Fruit fly (Drosophila melanogaster): ENCODE measurements around the gene CG17264.

The CG17264 gene

DNA sequence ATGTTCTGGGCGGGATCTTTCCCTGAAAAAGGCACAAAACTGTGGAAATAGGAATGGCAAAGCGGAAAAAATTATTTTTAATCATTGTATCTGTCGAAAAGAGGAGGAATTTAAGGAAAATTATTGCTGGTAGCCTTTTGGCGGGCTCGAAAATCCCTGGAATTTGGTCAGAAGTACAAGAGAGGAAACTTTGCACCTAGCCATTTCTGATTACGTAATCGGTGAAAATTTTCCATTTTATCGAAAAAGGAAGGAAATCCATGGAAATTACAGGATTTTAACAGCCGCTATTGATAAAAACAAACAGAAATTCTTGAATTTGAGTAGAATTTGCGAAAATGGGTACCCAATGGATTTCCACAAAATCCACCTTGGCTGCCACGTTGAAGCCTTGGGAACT, 31.5 kb upstream of the CG17264 start:
- TF ChIP-seq CG13204 (GFP tag; optimal IDR thresholded peaks at IDR 0.05) (no peak), Ets98B (GFP tag; IDR thresholded peaks at IDR 0.05) (no peak), CG14655 (GFP tag; optimal IDR thresholded peaks at IDR 0.05) (no peak), CG9948 (tag; optimal IDR thresholded peaks at IDR 0.05) (no peak), Pif1A (GFP tag; optimal IDR thresholded peaks at IDR 0.05) (no peak), gl (tag; optimal IDR thresholded peaks at IDR 0.05) (no peak), CG4496 (GFP tag; IDR thresholded peaks at IDR 0.05) (no peak), CG32121 (GFP tag; IDR thresholded peaks at IDR 0.05) (no peak), CG17806 (tag; optimal IDR thresholded peaks at IDR 0.05) (no peak), CG15710 (tag; optimal IDR thresholded peaks at IDR 0.05) (no peak)

DNA sequence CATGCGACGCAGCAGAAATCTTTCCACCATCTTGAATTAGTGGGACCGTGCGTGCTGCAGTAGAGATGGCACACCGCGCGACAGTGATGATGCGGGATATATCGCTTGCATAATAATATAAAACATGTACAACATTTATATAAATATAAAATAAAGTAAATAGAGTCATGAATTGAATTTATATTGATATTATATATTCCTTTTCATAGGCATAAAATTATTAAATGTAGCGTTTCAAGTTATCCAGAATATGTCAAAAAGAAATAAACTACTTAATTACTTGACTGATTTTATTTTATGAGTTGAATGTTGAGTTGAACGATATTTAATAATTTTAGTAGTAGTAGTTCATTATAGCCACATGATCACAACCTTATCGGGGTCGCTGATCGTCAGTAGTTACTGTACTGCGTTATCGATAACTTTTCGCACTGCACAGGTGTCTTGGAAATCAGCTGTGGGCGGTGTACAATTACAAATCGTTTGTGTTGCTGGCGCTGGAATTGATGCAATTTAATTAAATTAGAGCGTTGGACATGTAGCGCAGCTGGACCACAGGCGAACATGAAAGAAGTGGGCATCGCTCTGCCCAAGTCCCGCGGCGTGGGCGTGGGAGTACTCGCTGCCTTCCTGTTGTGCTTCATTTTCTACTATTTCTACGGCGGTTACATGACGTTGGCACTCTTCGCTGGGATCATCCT, 30.5 kb upstream of the CG17264 start, which contains the start of the genes Chd1 and Bem46:
Gene Chd1, minus strand, starts transcription at position 43 of the 701 bp plus-strand sequence.
Gene Bem46, plus strand, starts transcription at position 436 of the 701 bp plus-strand sequence.
- TF ChIP-seq CG34367 (tag; optimal IDR thresholded peaks at IDR 0.05) (peak; percentile 72), Ets98B (GFP tag; IDR thresholded peaks at IDR 0.05) (peak; percentile 64; the same call in 1 of the 2 replicates), Pif1A (GFP tag; optimal IDR thresholded peaks at IDR 0.05) (no peak), rn (GFP tag; IDR thresholded peaks at IDR 0.05) (peak; percentile 55; the same call in 1 of the 2 replicates), CG9948 (tag; optimal IDR thresholded peaks at IDR 0.05) (peak; percentile 84), gl (tag; optimal IDR thresholded peaks at IDR 0.05) (peak; percentile 34), CG8301 (tag; optimal IDR thresholded peaks at IDR 0.05) (no peak), CG12605 (GFP tag; IDR thresholded peaks at IDR 0.05) (peak; percentile 71), Snoo (tag; optimal IDR thresholded peaks at IDR 0.05) (peak; percentile 79), fd96Ca (GFP tag; IDR thresholded peaks at IDR 0.05) (peak; percentile 77), D1 (tag; optimal IDR thresholded peaks at IDR 0.05) (no peak), CG32121 (GFP tag; IDR thresholded peaks at IDR 0.05) (peak; percentile 76), CG15710 (tag; optimal IDR thresholded peaks at IDR 0.05) (peak; percentile 80), CG10348 (GFP tag; IDR thresholded peaks at IDR 0.05) (no peak), EcR (GFP tag; optimal IDR thresholded peaks at IDR 0.05) (no peak), CG8159 (tag; optimal IDR thresholded peaks at IDR 0.05) (peak; percentile 85), CG4496 (GFP tag; IDR thresholded peaks at IDR 0.05) (peak; percentile 90), CG13204 (GFP tag; optimal IDR thresholded peaks at IDR 0.05) (no peak), Pif1B (GFP tag; optimal IDR thresholded peaks at IDR 0.05) (no peak), CG14655 (GFP tag; optimal IDR thresholded peaks at IDR 0.05) (no peak), CG17806 (tag; optimal IDR thresholded peaks at IDR 0.05) (peak; percentile 75)

dm6 chr2L:2992664-2993174, 25.6 kb upstream of the CG17264 start, which contains the start of the genes okr and CG3558:
TSS of gene okr (minus strand) at chr2L:2992759.
TSS of gene CG3558 (plus strand) at chr2L:2992870.
- TF ChIP-seq CG8159 (tag; optimal IDR thresholded peaks at IDR 0.05) = no peak
- TF ChIP-seq CG34367 (tag; optimal IDR thresholded peaks at IDR 0.05) = no peak
- TF ChIP-seq Pif1B (GFP tag; optimal IDR thresholded peaks at IDR 0.05) = no peak
- TF ChIP-seq CG14655 (GFP tag; optimal IDR thresholded peaks at IDR 0.05) = no peak
- no peak for TF ChIP-seq EcR (GFP tag; optimal IDR thresholded peaks at IDR 0.05)
- no peak for TF ChIP-seq fd96Ca (GFP tag; IDR thresholded peaks at IDR 0.05)
- no peak for TF ChIP-seq D1 (tag; optimal IDR thresholded peaks at IDR 0.05)
- no peak for TF ChIP-seq rn (GFP tag; IDR thresholded peaks at IDR 0.05)
- no peak for TF ChIP-seq Ets98B (GFP tag; IDR thresholded peaks at IDR 0.05)
- no peak for TF ChIP-seq CG17806 (tag; optimal IDR thresholded peaks at IDR 0.05)
- TF ChIP-seq Snoo (tag; optimal IDR thresholded peaks at IDR 0.05) = no peak
- no peak for TF ChIP-seq CG9948 (tag; optimal IDR thresholded peaks at IDR 0.05)
- TF ChIP-seq CG13204 (GFP tag; optimal IDR thresholded peaks at IDR 0.05) = no peak
- no peak for TF ChIP-seq CG10348 (GFP tag; IDR thresholded peaks at IDR 0.05)
- TF ChIP-seq gl (tag; optimal IDR thresholded peaks at IDR 0.05) = no peak

DNA sequence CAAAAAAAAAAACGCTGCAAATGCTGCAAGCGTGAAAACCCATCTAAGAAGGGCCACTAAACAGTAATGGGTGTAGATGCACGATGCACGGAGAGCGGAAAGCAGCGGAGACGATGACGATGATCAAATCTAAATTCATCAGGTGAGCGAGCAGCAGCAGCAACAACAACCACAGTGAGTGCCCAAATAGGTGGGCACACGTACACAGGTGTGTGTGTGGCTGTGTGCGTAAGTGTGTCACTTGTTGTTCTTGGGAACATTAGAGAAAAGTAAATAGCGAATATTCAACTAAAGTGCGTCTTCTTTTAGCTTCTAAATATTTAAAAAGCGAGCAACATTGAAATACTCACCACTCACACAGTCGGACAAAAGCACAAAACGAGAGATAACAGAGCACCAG, 25.1 kb upstream of the CG17264 start:
- TF ChIP-seq CG34367 (tag; optimal IDR thresholded peaks at IDR 0.05) (no peak), Ets98B (GFP tag; IDR thresholded peaks at IDR 0.05) (no peak), CG10348 (GFP tag; IDR thresholded peaks at IDR 0.05) (no peak), gl (tag; optimal IDR thresholded peaks at IDR 0.05) (no peak), CG32121 (GFP tag; IDR thresholded peaks at IDR 0.05) (no peak), CG12605 (GFP tag; IDR thresholded peaks at IDR 0.05) (no peak), Pif1B (GFP tag; optimal IDR thresholded peaks at IDR 0.05) (no peak), Pif1A (GFP tag; optimal IDR thresholded peaks at IDR 0.05) (no peak), EcR (GFP tag; optimal IDR thresholded peaks at IDR 0.05) (no peak), CG14655 (GFP tag; optimal IDR thresholded peaks at IDR 0.05) (no peak)

- TF ChIP-seq Snoo (tag; optimal IDR thresholded peaks at IDR 0.05) (no peak), fd96Ca (GFP tag; IDR thresholded peaks at IDR 0.05) (0 out of 3 replicates have a peak, but pooled peaks have one; percentile 22), Pif1A (GFP tag; optimal IDR thresholded peaks at IDR 0.05) (no peak), CG34367 (tag; optimal IDR thresholded peaks at IDR 0.05) (no peak), CG12605 (GFP tag; IDR thresholded peaks at IDR 0.05) (no peak), CG14655 (GFP tag; optimal IDR thresholded peaks at IDR 0.05) (no peak), D1 (tag; optimal IDR thresholded peaks at IDR 0.05) (no peak), CG17806 (tag; optimal IDR thresholded peaks at IDR 0.05) (no peak), CG4496 (GFP tag; IDR thresholded peaks at IDR 0.05) (no peak), CG10348 (GFP tag; IDR thresholded peaks at IDR 0.05) (no peak), CG8159 (tag; optimal IDR thresholded peaks at IDR 0.05) (no peak), rn (GFP tag; IDR thresholded peaks at IDR 0.05) (no peak), CG32121 (GFP tag; IDR thresholded peaks at IDR 0.05) (peak; percentile 21; the same call in 1 of the 2 replicates), EcR (GFP tag; optimal IDR thresholded peaks at IDR 0.05) (no peak), gl (tag; optimal IDR thresholded peaks at IDR 0.05) (no peak)
These were observed 24.6 kb upstream of the CG17264 start for dm6 chr2L:2993702-2994101.
